Worm (Caenorhabditis elegans) whole organism, L1 larva: Measurements from ENCODE around the gene F17C11.13.
A peak's percentile ranks its signal among the peaks of the same experiment; 100 is the strongest.

Source experiments
- C04F5.9 ChIP-seq: sonication (generic microtip); optimal IDR thresholded peaks from 2 replicates; lab custom pipeline; 2016; ENCODE audit warnings: missing genetic modification characterization, missing compliant biosample characterization
- C34B4.2 ChIP-seq: sonication (generic microtip); optimal IDR thresholded peaks from 2 replicates; lab custom pipeline; 2017; ENCODE audit warnings: mild to moderate bottlenecking, missing genetic modification characterization, missing compliant biosample characterization
- F16B12.6 ChIP-seq: fragments of 150-350 bp; optimal IDR thresholded peaks from 2 replicates; lab custom pipeline; 2014; ENCODE audit warnings: missing biosample characterization, missing genetic modification characterization
- alr-1 ChIP-seq: fragments of 200-800 bp; sonication (Bioruptor generic); optimal IDR thresholded peaks from 2 replicates; lab custom pipeline; 2018; ENCODE audit warnings: borderline replicate concordance, mild to moderate bottlenecking, missing genetic modification characterization, missing compliant biosample characterization
- ama-1 ChIP-seq: fragments of 150-350 bp; optimal IDR thresholded peaks from 2 replicates; lab custom pipeline; 2014
- blmp-1 ChIP-seq: fragments of 150-350 bp; optimal IDR thresholded peaks from 2 replicates; lab custom pipeline; 2014; ENCODE audit warnings: missing biosample characterization, missing genetic modification characterization
- ceh-82 ChIP-seq, 3 experiments: fragments of 150-350 bp in 1 of 3; sonication (generic microtip) in 2 of 3; optimal IDR thresholded peaks; 2 replicates each; lab custom pipeline; 2014 to 2017; ENCODE audit warnings: missing biosample characterization in 3 of 3, missing genetic modification characterization in 3 of 3
- ceh-90 ChIP-seq: sonication (generic microtip); optimal IDR thresholded peaks from 2 replicates; lab custom pipeline; 2016; ENCODE audit warnings: missing genetic modification characterization, missing compliant biosample characterization
- ces-1 ChIP-seq: fragments of 150-350 bp; optimal IDR thresholded peaks from 2 replicates; lab custom pipeline; 2014; ENCODE audit warnings: missing biosample characterization, missing genetic modification reagents, missing genetic modification characterization
- dpl-1 ChIP-seq, 3 experiments: fragments of 150-350 bp in 2 of 3; sonication (generic microtip) in 1 of 3; optimal IDR thresholded peaks; 2 replicates each; lab custom pipeline; 2014 to 2017; ENCODE audit warnings: missing biosample characterization in 3 of 3, missing genetic modification characterization in 3 of 3, missing genetic modification reagents in 3 of 3
- efl-1 ChIP-seq, 4 experiments: fragments of 150-350 bp; optimal IDR thresholded peaks in 3 of 4; peaks in 1 of 4; 1 replicate in 1 of 4; 2 replicates in 3 of 4; lab custom pipeline; 2014; ENCODE audit warnings: missing biosample characterization in 2 of 4, missing genetic modification characterization in 2 of 4, missing genetic modification reagents in 2 of 4
- egl-13 ChIP-seq: sonication (generic microtip); optimal IDR thresholded peaks from 2 replicates; lab custom pipeline; 2016; ENCODE audit warnings: missing genotype, missing genetic modification reagents, missing genetic modification characterization, missing compliant biosample characterization
- egl-27 ChIP-seq, 2 experiments: fragments of 150-350 bp in 1 of 2; sonication (generic microtip); optimal IDR thresholded peaks; 3 replicates each; lab custom pipeline; 2017 to 2018; ENCODE audit warnings: missing biosample characterization in 2 of 2, missing genetic modification characterization in 2 of 2, missing genetic modification reagents in 2 of 2
- elt-3 ChIP-seq, 6 experiments: fragments of 150-350 bp in 1 of 6; sonication (generic microtip); optimal IDR thresholded peaks; 2 replicates each; lab custom pipeline; 2017 to 2018; ENCODE audit warnings: missing biosample characterization in 6 of 6, missing genetic modification characterization in 6 of 6, inconsistent platforms in 1 of 6
- ets-5 ChIP-seq: fragments of 200-800 bp; sonication (Bioruptor generic); IDR thresholded peaks from 2 replicates; pipeline ENCODE4 v1.3.6; 2022; ENCODE audit warnings: missing genetic modification characterization, missing compliant biosample characterization
- fkh-4 ChIP-seq: sonication (generic microtip); optimal IDR thresholded peaks from 2 replicates; lab custom pipeline; 2016; ENCODE audit warnings: missing compliant biosample characterization, missing genetic modification characterization, borderline replicate concordance
- fos-1 ChIP-seq: fragments of 150-350 bp; optimal IDR thresholded peaks from 2 replicates; lab custom pipeline; 2014; ENCODE audit warnings: missing biosample characterization, missing genetic modification characterization
- grh-1 ChIP-seq: fragments of 200-800 bp; sonication (Bioruptor generic); IDR thresholded peaks from 2 replicates; pipeline ENCODE4 v1.3.6; 2022; ENCODE audit warnings: missing genetic modification reagents, missing genetic modification characterization, missing compliant biosample characterization
- hpl-2 ChIP-seq: fragments of 150-350 bp; optimal IDR thresholded peaks from 2 replicates; lab custom pipeline; 2014; ENCODE audit warnings: missing biosample characterization, missing genetic modification reagents, missing genetic modification characterization
- irx-1 ChIP-seq: sonication (generic microtip); optimal IDR thresholded peaks from 2 replicates; lab custom pipeline; 2016; ENCODE audit warnings: missing genetic modification characterization, missing compliant biosample characterization
- isw-1 ChIP-seq: fragments of 200-800 bp; sonication (Bioruptor generic); IDR thresholded peaks from 2 replicates; pipeline ENCODE4 v1.3.6; 2022; ENCODE audit warnings: missing genetic modification characterization, missing compliant biosample characterization
- jun-1 ChIP-seq: fragments of 150-350 bp; optimal IDR thresholded peaks from 2 replicates; lab custom pipeline; 2014; ENCODE audit warnings: missing biosample characterization, missing genetic modification reagents, missing genetic modification characterization
- lin-14 ChIP-seq: fragments of 200-800 bp; sonication (Bioruptor generic); optimal IDR thresholded peaks from 2 replicates; lab custom pipeline; 2018; ENCODE audit warnings: mild to moderate bottlenecking, missing genetic modification characterization, moderate library complexity, missing compliant biosample characterization
- lin-15B ChIP-seq: fragments of 150-350 bp; sonication (generic microtip); optimal IDR thresholded peaks from 3 replicates; lab custom pipeline; 2014; ENCODE audit warnings: missing biosample characterization, missing genetic modification characterization
- lir-3 ChIP-seq: sonication (generic microtip); optimal IDR thresholded peaks from 2 replicates; lab custom pipeline; 2016; ENCODE audit warnings: mild to moderate bottlenecking, missing genetic modification characterization, moderate library complexity, missing compliant biosample characterization; ENCODE audit not compliant: poor library complexity
- lsy-2 ChIP-seq, 2 experiments: fragments of 150-350 bp; optimal IDR thresholded peaks; 2 replicates each; lab custom pipeline; 2014; ENCODE audit warnings: missing biosample characterization in 2 of 2, missing genetic modification characterization in 2 of 2
- mdl-1 ChIP-seq, 2 experiments: fragments of 150-350 bp; optimal IDR thresholded peaks; 2 replicates each; lab custom pipeline; 2014 to 2017; ENCODE audit warnings: missing biosample characterization in 2 of 2, missing genetic modification characterization in 2 of 2, inconsistent platforms in 1 of 2
- nhr-11 ChIP-seq: fragments of 150-350 bp; optimal IDR thresholded peaks from 2 replicates; lab custom pipeline; 2014; ENCODE audit warnings: missing biosample characterization, missing genetic modification characterization
- nhr-12 ChIP-seq: sonication (generic microtip); optimal IDR thresholded peaks from 2 replicates; lab custom pipeline; 2017; ENCODE audit warnings: missing biosample characterization, missing genetic modification characterization
- nhr-237 ChIP-seq: fragments of 150-350 bp; optimal IDR thresholded peaks from 2 replicates; lab custom pipeline; 2014; ENCODE audit warnings: missing biosample characterization, missing genetic modification characterization
- nhr-28 ChIP-seq: fragments of 150-350 bp; optimal IDR thresholded peaks from 2 replicates; lab custom pipeline; 2014; ENCODE audit warnings: missing biosample characterization, missing genetic modification characterization
- nhr-77 ChIP-seq: fragments of 150-350 bp; optimal IDR thresholded peaks from 2 replicates; lab custom pipeline; 2014; ENCODE audit warnings: missing biosample characterization, missing genetic modification characterization
- nhr-84 ChIP-seq: sonication (generic microtip); optimal IDR thresholded peaks from 2 replicates; lab custom pipeline; 2017; ENCODE audit warnings: missing biosample characterization, missing genetic modification characterization
- nhr-85 ChIP-seq: sonication (generic microtip); peaks from one replicate; lab custom pipeline; 2016; ENCODE audit warnings: missing genetic modification characterization, inconsistent platforms, missing compliant biosample characterization
- nhr-90 ChIP-seq: sonication (generic microtip); optimal IDR thresholded peaks from 2 replicates; lab custom pipeline; 2016; ENCODE audit warnings: mild to moderate bottlenecking, missing genetic modification characterization, missing compliant biosample characterization; ENCODE audit not compliant: poor library complexity
- pag-3 ChIP-seq: sonication (generic microtip); optimal IDR thresholded peaks from 2 replicates; lab custom pipeline; 2017; ENCODE audit warnings: missing genetic modification characterization, mild to moderate bottlenecking, missing compliant biosample characterization, antibody characterized with exemption, borderline replicate concordance; ENCODE audit not compliant: insufficient read depth
- pax-3 ChIP-seq: fragments of 200-800 bp; sonication (Bioruptor generic); optimal IDR thresholded peaks from 2 replicates; lab custom pipeline; 2018; ENCODE audit warnings: mild to moderate bottlenecking, missing genetic modification characterization, moderate library complexity, missing compliant biosample characterization
- rnt-1 ChIP-seq: sonication (generic microtip); optimal IDR thresholded peaks from 2 replicates; lab custom pipeline; 2016; ENCODE audit warnings: mild to moderate bottlenecking, missing genetic modification characterization, moderate library complexity, missing compliant biosample characterization
- skn-1 ChIP-seq: fragments of 150-350 bp; optimal IDR thresholded peaks from 2 replicates; lab custom pipeline; 2014; ENCODE audit warnings: missing biosample characterization, missing genetic modification characterization
- snpc-4 ChIP-seq: fragments of 150-350 bp; optimal IDR thresholded peaks from 2 replicates; lab custom pipeline; 2014; ENCODE audit warnings: missing biosample characterization, missing genetic modification characterization
- sox-4 ChIP-seq: sonication (generic microtip); optimal IDR thresholded peaks from 2 replicates; lab custom pipeline; 2016; ENCODE audit warnings: missing genetic modification characterization, missing compliant biosample characterization
- sptf-1 ChIP-seq: fragments of 150-350 bp; optimal IDR thresholded peaks from 2 replicates; lab custom pipeline; 2014; ENCODE audit warnings: missing biosample characterization, missing genetic modification characterization
- swsn-7 ChIP-seq: sonication (generic microtip); optimal IDR thresholded peaks from 2 replicates; lab custom pipeline; 2016; ENCODE audit warnings: missing genetic modification characterization, missing compliant biosample characterization
- unc-130 ChIP-seq: fragments of 150-350 bp; optimal IDR thresholded peaks from 2 replicates; lab custom pipeline; 2017; ENCODE audit warnings: missing biosample characterization, missing genetic modification characterization, inconsistent platforms
- unc-30 ChIP-seq: sonication (generic microtip); optimal IDR thresholded peaks from 2 replicates; lab custom pipeline; 2017; ENCODE audit warnings: missing biosample characterization, missing genetic modification characterization
- unc-98 ChIP-seq: fragments of 200-800 bp; sonication (Bioruptor generic); IDR thresholded peaks from 2 replicates; pipeline ENCODE4 v1.3.6; 2022; ENCODE audit warnings: missing genetic modification characterization, missing compliant biosample characterization
- vab-15 ChIP-seq: sonication (generic microtip); optimal IDR thresholded peaks from 2 replicates; lab custom pipeline; 2017; ENCODE audit warnings: missing genotype, mild to moderate bottlenecking, missing genetic modification characterization, missing compliant biosample characterization
- xbp-1 ChIP-seq: sonication (generic microtip); optimal IDR thresholded peaks from 2 replicates; lab custom pipeline; 2016; ENCODE audit warnings: missing genetic modification characterization, missing compliant biosample characterization
- ztf-11 ChIP-seq, 2 experiments: sonication (generic microtip); optimal IDR thresholded peaks; 2 replicates each; lab custom pipeline; 2016 to 2017; ENCODE audit warnings: missing genetic modification characterization in 2 of 2, missing biosample characterization in 1 of 2, missing compliant biosample characterization in 1 of 2

Gene F17C11.13

ce11 chrV:10939990-10940570 is 15.6 kb upstream of the F17C11.13 start:
- TF ChIP-seq mdl-1 (tag; optimal IDR thresholded peaks at IDR 0.05; lab: Kevin White, UChicago), result peak in 1 of 2 experiments; percentile 19
- TF ChIP-seq vab-15, result no peak
- TF ChIP-seq grh-1, result peak; percentile 46; the same call in 1 of the 2 replicates
- peak; percentile 46 for TF ChIP-seq blmp-1
- peak; percentile 92 for TF ChIP-seq nhr-85 (tag; lab: Kevin White, UChicago)
- no peak for TF ChIP-seq efl-1 (optimal IDR thresholded peaks at IDR 0.05; lab: Kevin White, UChicago)
- TF ChIP-seq efl-1 (GFP tag; optimal IDR thresholded peaks at IDR 0.05 in 1 of 2; lab: Kevin White, UChicago), result peak in 1 of 2 experiments; percentile 70

- TF ChIP-seq ets-5, result no peak
- TF ChIP-seq irx-1 (tag; lab: Kevin White, UChicago), result no peak
- no peak for TF ChIP-seq egl-13 (tag; lab: Kevin White, UChicago)
- no peak for TF ChIP-seq snpc-4 (tag; lab: Kevin White, UChicago)
- TF ChIP-seq lin-15B, result no peak
- no peak for TF ChIP-seq unc-98 (GFP tag; lab: Robert Waterston, UW)
- TF ChIP-seq lsy-2 (tag; optimal IDR thresholded peaks at IDR 0.05; lab: Kevin White, UChicago), result peak; percentile 53 to 70
- no peak for TF ChIP-seq pag-3 (tag; lab: Kevin White, UChicago)
- TF ChIP-seq mdl-1 (tag; optimal IDR thresholded peaks at IDR 0.05; lab: Kevin White, UChicago), result peak in 1 of 2 experiments; percentile 53
- no peak for TF ChIP-seq ztf-11 (tag; optimal IDR thresholded peaks at IDR 0.05; lab: Kevin White, UChicago)
- TF ChIP-seq F16B12.6 (tag; lab: Kevin White, UChicago), result no peak
- no peak for TF ChIP-seq C34B4.2
- TF ChIP-seq xbp-1 (tag; lab: Kevin White, UChicago), result peak; percentile 24
- TF ChIP-seq unc-30 (tag; lab: Kevin White, UChicago), result no peak
- TF ChIP-seq sptf-1, result no peak
- TF ChIP-seq nhr-90 (tag; lab: Kevin White, UChicago), result peak; percentile 50
- TF ChIP-seq nhr-28 (tag; lab: Kevin White, UChicago), result no peak
- peak; percentile 4 to 32 (median 30) for TF ChIP-seq dpl-1 (GFP tag; optimal IDR thresholded peaks at IDR 0.05; lab: Kevin White, UChicago)
- peak; percentile 62 for TF ChIP-seq fos-1
- TF ChIP-seq swsn-7 (tag; lab: Kevin White, UChicago), result peak; percentile 41
- peak; percentile 38 to 67 for TF ChIP-seq efl-1 (optimal IDR thresholded peaks at IDR 0.05; lab: Kevin White, UChicago)
- TF ChIP-seq efl-1 (GFP tag; optimal IDR thresholded peaks at IDR 0.05 in 1 of 2; lab: Kevin White, UChicago), result no peak
- TF ChIP-seq vab-15, result no peak
- peak; percentile 14 for TF ChIP-seq ceh-90 (tag; lab: Kevin White, UChicago)
- TF ChIP-seq nhr-12 (tag; lab: Kevin White, UChicago), result no peak
- TF ChIP-seq nhr-85 (tag; lab: Kevin White, UChicago), result peak; percentile 87
- peak; percentile 93 for TF ChIP-seq blmp-1
- TF ChIP-seq lin-14 (GFP tag; lab: Kevin White, UChicago), result peak; percentile 85
- no peak for TF ChIP-seq unc-130 (tag; lab: Kevin White, UChicago)
- peak; percentile 60 for TF ChIP-seq rnt-1
- peak; percentile 79 for TF ChIP-seq nhr-77 (tag; lab: Kevin White, UChicago)
- no peak for TF ChIP-seq nhr-237 (tag; lab: Kevin White, UChicago)
- no peak for TF ChIP-seq fkh-4 (tag; lab: Kevin White, UChicago)
- TF ChIP-seq alr-1 (tag; lab: Kevin White, UChicago), result no peak
- peak; percentile 62 for TF ChIP-seq jun-1 (tag; lab: Kevin White, UChicago)
- TF ChIP-seq hpl-2, result peak; percentile 64
- TF ChIP-seq sox-4 (tag; lab: Kevin White, UChicago), result no peak
- peak in 3 of 6 experiments; percentile 19 to 83 (median 61) for TF ChIP-seq elt-3 (tag; optimal IDR thresholded peaks at IDR 0.05; lab: Kevin White, UChicago)
- peak; percentile 23 for TF ChIP-seq ama-1 (lab: Kevin White, UChicago)
- TF ChIP-seq lir-3 (tag; lab: Kevin White, UChicago), result no peak
- TF ChIP-seq skn-1 (tag; lab: Kevin White, UChicago), result peak; percentile 66
- no peak for TF ChIP-seq nhr-11
- TF ChIP-seq ces-1 (GFP tag; lab: Kevin White, UChicago), result no peak
- TF ChIP-seq C04F5.9 (tag; lab: Kevin White, UChicago), result no peak
- no peak for TF ChIP-seq isw-1 (GFP tag; lab: Robert Waterston, UW)
- no peak for TF ChIP-seq egl-27 (tag; optimal IDR thresholded peaks at IDR 0.05; lab: Kevin White, UChicago)
- TF ChIP-seq ceh-82 (tag; optimal IDR thresholded peaks at IDR 0.05; lab: Kevin White, UChicago), result peak in 2 of 3 experiments; percentile 13 to 58
- no peak for TF ChIP-seq nhr-84 (tag; lab: Kevin White, UChicago)
- TF ChIP-seq pax-3 (tag; lab: Kevin White, UChicago), result no peak
These were observed 15.1 kb upstream of the F17C11.13 start for ce11 chrV:10940571-10940991.
